Worm (Caenorhabditis elegans) whole organism, young adult: ENCODE results near the gene R05G9.1.

ENCODE experiments used
- B0019.2 ChIP-seq: fragments of 200-800 bp; sonication (Bioruptor generic); conservative IDR thresholded peaks from 2 replicates; pipeline ENCODE4 v1.3.6; 2022; ENCODE audit warnings: missing genetic modification reagents, missing genetic modification characterization, missing compliant biosample characterization
- F22D6.2 ChIP-seq: sonication (generic microtip); optimal IDR thresholded peaks from 2 replicates; lab custom pipeline; 2016; ENCODE audit warnings: mild to moderate bottlenecking, missing genetic modification characterization, missing compliant biosample characterization
- F23B12.7 ChIP-seq: sonication (generic microtip); optimal IDR thresholded peaks from 2 replicates; lab custom pipeline; 2017; ENCODE audit warnings: missing genetic modification characterization, mild to moderate bottlenecking, missing compliant biosample characterization, antibody characterized with exemption, moderate library complexity; ENCODE audit not compliant: insufficient read depth
- F49E8.2 ChIP-seq: sonication (generic microtip); optimal IDR thresholded peaks from 3 replicates; lab custom pipeline; 2017; ENCODE audit warnings: missing genetic modification characterization, mild to moderate bottlenecking, missing compliant biosample characterization, antibody characterized with exemption, moderate library complexity; ENCODE audit not compliant: insufficient read depth
- F57A8.1 ChIP-seq: fragments of 200-800 bp; sonication (Bioruptor generic); optimal IDR thresholded peaks from 2 replicates; lab custom pipeline; 2018; ENCODE audit warnings: mild to moderate bottlenecking, missing genetic modification characterization, moderate library complexity, missing compliant biosample characterization
- K11D2.4 ChIP-seq: fragments of 200-800 bp; sonication (Bioruptor generic); IDR thresholded peaks from 2 replicates; pipeline ENCODE4 v1.3.6; 2022; ENCODE audit warnings: missing genetic modification reagents, missing genetic modification characterization, missing compliant biosample characterization
- aptf-2 ChIP-seq: fragments of 200-800 bp; sonication (Bioruptor generic); conservative IDR thresholded peaks from 2 replicates; pipeline ENCODE4 v1.3.6; 2022; ENCODE audit warnings: missing genetic modification reagents, missing genetic modification characterization, missing compliant biosample characterization
- ceh-40 ChIP-seq: fragments of 200-800 bp; sonication (Bioruptor generic); IDR thresholded peaks from 2 replicates; pipeline ENCODE4 v1.3.6; 2022; ENCODE audit warnings: missing genetic modification characterization, missing compliant biosample characterization
- ceh-58 ChIP-seq: fragments of 200-800 bp; sonication (Bioruptor generic); IDR thresholded peaks from 2 replicates; pipeline ENCODE4 v1.3.6; 2022; ENCODE audit warnings: missing genetic modification characterization, missing compliant biosample characterization
- ceh-91 ChIP-seq: fragments of 200-800 bp; sonication (Bioruptor generic); IDR thresholded peaks from 2 replicates; pipeline ENCODE4 v1.3.6; 2022; ENCODE audit warnings: missing genetic modification reagents, missing genetic modification characterization, missing compliant biosample characterization
- die-1 ChIP-seq: sonication (generic microtip); optimal IDR thresholded peaks from 2 replicates; lab custom pipeline; 2016; ENCODE audit warnings: missing genotype, mild to moderate bottlenecking, missing genetic modification characterization, missing compliant biosample characterization
- egl-18 ChIP-seq: fragments of 200-800 bp; sonication (Bioruptor generic); IDR thresholded peaks from 2 replicates; pipeline ENCODE4 v1.3.6; 2022; ENCODE audit warnings: missing genetic modification reagents, missing genetic modification characterization, missing compliant biosample characterization
- egl-44 ChIP-seq: fragments of 200-800 bp; sonication (Bioruptor generic); IDR thresholded peaks from 2 replicates; pipeline ENCODE4 v1.3.6; 2022; ENCODE audit warnings: missing genetic modification reagents, missing genetic modification characterization, missing compliant biosample characterization
- egrh-3 ChIP-seq: fragments of 200-800 bp; sonication (Bioruptor generic); IDR thresholded peaks from 2 replicates; pipeline ENCODE4 v1.3.6; 2022; ENCODE audit warnings: missing genetic modification reagents, missing genetic modification characterization, missing compliant biosample characterization
- hrde-1 ChIP-seq: sonication (generic microtip); optimal IDR thresholded peaks from 2 replicates; lab custom pipeline; 2016; ENCODE audit warnings: missing genetic modification characterization, mild to moderate bottlenecking, missing compliant biosample characterization, moderate library complexity, missing genotype, missing genetic modification reagents, borderline replicate concordance
- lag-1 ChIP-seq: fragments of 200-800 bp; sonication (Bioruptor generic); IDR thresholded peaks from 2 replicates; pipeline ENCODE4 v1.3.6; 2022; ENCODE audit warnings: missing genetic modification reagents, missing genetic modification characterization, missing compliant biosample characterization
- lin-26 ChIP-seq: fragments of 200-800 bp; sonication (Bioruptor generic); IDR thresholded peaks from 2 replicates; pipeline ENCODE4 v1.3.6; 2022; ENCODE audit warnings: missing genetic modification reagents, missing genetic modification characterization, missing compliant biosample characterization
- lin-40 ChIP-seq: sonication (generic microtip); optimal IDR thresholded peaks from 2 replicates; lab custom pipeline; 2016; ENCODE audit warnings: missing genetic modification characterization, mild to moderate bottlenecking, missing compliant biosample characterization, missing genotype, missing genetic modification reagents
- lsl-1 ChIP-seq: fragments of 200-800 bp; sonication (Bioruptor generic); optimal IDR thresholded peaks from 2 replicates; lab custom pipeline; 2018; ENCODE audit warnings: mild to moderate bottlenecking, missing genetic modification characterization, moderate library complexity, missing compliant biosample characterization
- madf-3 ChIP-seq: fragments of 200-800 bp; sonication (Bioruptor generic); IDR thresholded peaks from 2 replicates; pipeline ENCODE4 v1.3.6; 2022; ENCODE audit warnings: missing genetic modification reagents, missing genetic modification characterization, missing compliant biosample characterization
- nfyb-1 ChIP-seq: fragments of 200-800 bp; sonication (Bioruptor generic); IDR thresholded peaks from 2 replicates; pipeline ENCODE4 v1.3.6; 2022; ENCODE audit warnings: missing genetic modification reagents, missing genetic modification characterization, missing compliant biosample characterization
- nhr-80 ChIP-seq: sonication (generic microtip); optimal IDR thresholded peaks from 2 replicates; lab custom pipeline; 2016; ENCODE audit warnings: missing genetic modification characterization, missing compliant biosample characterization
- nhr-90 ChIP-seq: sonication (generic microtip); optimal IDR thresholded peaks from 2 replicates; lab custom pipeline; 2016; ENCODE audit warnings: missing genotype, mild to moderate bottlenecking, missing genetic modification characterization, missing compliant biosample characterization
- pbrm-1 ChIP-seq: fragments of 200-800 bp; sonication (Bioruptor generic); IDR thresholded peaks from 2 replicates; pipeline ENCODE4 v1.3.6; 2022; ENCODE audit warnings: missing genetic modification reagents, missing genetic modification characterization, missing compliant biosample characterization
- sea-2 ChIP-seq: fragments of 200-800 bp; sonication (Bioruptor generic); IDR thresholded peaks from 2 replicates; pipeline ENCODE4 v1.3.6; 2022; ENCODE audit warnings: missing genetic modification characterization, missing compliant biosample characterization
- snpc-1.1 ChIP-seq: sonication (generic microtip); optimal IDR thresholded peaks from 2 replicates; lab custom pipeline; 2017; ENCODE audit warnings: missing genetic modification characterization, mild to moderate bottlenecking, missing compliant biosample characterization, antibody characterized with exemption, moderate library complexity, missing genotype, missing genetic modification reagents; ENCODE audit not compliant: insufficient read depth
- snpc-3.4 ChIP-seq: sonication (generic microtip); optimal IDR thresholded peaks from 2 replicates; lab custom pipeline; 2017; ENCODE audit warnings: missing genetic modification characterization, mild to moderate bottlenecking, missing compliant biosample characterization, antibody characterized with exemption, moderate library complexity, missing genotype, missing genetic modification reagents
- sptf-2 ChIP-seq: fragments of 200-800 bp; sonication (Bioruptor generic); optimal IDR thresholded peaks from 2 replicates; lab custom pipeline; 2018; ENCODE audit warnings: mild to moderate bottlenecking, missing genetic modification characterization, missing compliant biosample characterization
- tbp1 ChIP-seq: fragments of 200-800 bp; sonication (Bioruptor generic); optimal IDR thresholded peaks from 2 replicates; lab custom pipeline; 2018; ENCODE audit warnings: mild to moderate bottlenecking, missing genetic modification characterization, missing compliant biosample characterization
- unc-62 ChIP-seq: fragments of 150-350 bp; optimal IDR thresholded peaks from 2 replicates; lab custom pipeline; 2014; ENCODE audit warnings: missing biosample characterization, missing genetic modification reagents, missing genetic modification characterization
- zim-3 ChIP-seq: sonication (generic microtip); optimal IDR thresholded peaks from 2 replicates; lab custom pipeline; 2017; ENCODE audit warnings: mild to moderate bottlenecking, missing genetic modification characterization, moderate library complexity, missing compliant biosample characterization
- ztf-22 ChIP-seq: fragments of 200-800 bp; sonication (Bioruptor generic); optimal IDR thresholded peaks from 2 replicates; lab custom pipeline; 2018; ENCODE audit warnings: mild to moderate bottlenecking, missing genetic modification characterization, moderate library complexity, missing compliant biosample characterization

Gene R05G9.1

ce11 chrII:6519703-6520102 is 16.7 kb downstream of the R05G9.1 start (continued):
- TF ChIP-seq zim-3 (tag; lab: Kevin White, UChicago) (no peak), egl-18 (GFP tag; lab: Robert Waterston, UW) (no peak), ceh-40 (no peak), aptf-2 (GFP tag; lab: Robert Waterston, UW) (no peak), ceh-91 (GFP tag; lab: Robert Waterston, UW) (peak; percentile 77), madf-3 (no peak), tbp1 (GFP tag; lab: Kevin White, UChicago) (no peak)

ce11 chrII:6520103-6520502 is 17.1 kb downstream of the R05G9.1 start:
- peak; percentile 68 for TF ChIP-seq nhr-80 (tag; lab: Kevin White, UChicago)
- TF ChIP-seq sptf-2: no peak

ce11 chrII:6521316-6521715 is 18.3 kb downstream of the R05G9.1 start, which contains the start of gene toe-2:
toe-2 (minus strand) TSS chrII:6521385.
- TF ChIP-seq nfyb-1 (GFP tag; lab: Robert Waterston, UW) (no peak), F57A8.1 (no peak), F49E8.2 (tag; lab: Kevin White, UChicago) (no peak), B0019.2 (GFP tag; lab: Robert Waterston, UW) (no peak), lin-40 (tag; lab: Kevin White, UChicago) (no peak), F23B12.7 (tag; lab: Kevin White, UChicago) (no peak), ceh-58 (no peak), unc-62 (no peak), hrde-1 (tag; lab: Kevin White, UChicago) (no peak), pbrm-1 (GFP tag; lab: Robert Waterston, UW) (no peak), egl-44 (GFP tag; lab: Robert Waterston, UW) (no peak), snpc-3.4 (tag; lab: Kevin White, UChicago) (no peak), ztf-22 (GFP tag; lab: Kevin White, UChicago) (no peak), lag-1 (GFP tag; lab: Robert Waterston, UW) (no peak), F22D6.2 (tag; lab: Kevin White, UChicago) (no peak), egrh-3 (GFP tag; lab: Robert Waterston, UW) (no peak)

ce11 chrII:6522622-6523254 is 19.8 kb downstream of the R05G9.1 start:
- peak; percentile 10 for TF ChIP-seq die-1
- TF ChIP-seq egl-44 (GFP tag; lab: Robert Waterston, UW): 0 out of 2 replicates have a peak, but pooled peaks have one; percentile 30
- TF ChIP-seq lsl-1 (GFP tag; lab: Kevin White, UChicago): no peak
- no peak for TF ChIP-seq sea-2 (GFP tag; lab: Robert Waterston, UW)
- no peak for TF ChIP-seq snpc-1.1
- no peak for TF ChIP-seq K11D2.4 (GFP tag; lab: Robert Waterston, UW)
- no peak for TF ChIP-seq snpc-3.4 (tag; lab: Kevin White, UChicago)
- 0 out of 2 replicates have a peak, but pooled peaks have one; percentile 29 for TF ChIP-seq lin-26 (GFP tag; lab: Robert Waterston, UW)
- TF ChIP-seq nhr-80 (tag; lab: Kevin White, UChicago): peak; percentile 10
- TF ChIP-seq nhr-90 (tag; lab: Kevin White, UChicago): peak; percentile 0
